In genomic region chrX:2588415-2589411, dm6 we compare ENCODE assay signal across 6 fruit fly cellular contexts.
A peak's percentile ranks its signal among the peaks of the same experiment; 100 is the strongest.
TF ChIP-seq lines count a peak whose summit lies in the region.

Gene egh (plus strand): TSS chrX:2588503.

- TF ChIP-seq CTCF in whole organism, embryonic (GFP tag; optimal IDR thresholded peaks at IDR 0.05; lab: Kevin White, UChicago) = no peak

TF ChIP-seq in whole organism, 6 proteins besides CTCF, POLR2A, EP300 and RAD21:
- TF ChIP-seq pan (optimal IDR thresholded peaks at IDR 0.05; lab: Kevin White, UChicago) (no peak), CG8478 (optimal IDR thresholded peaks at IDR 0.05; lab: Kevin White, UChicago) (no peak), usp (GFP tag; optimal IDR thresholded peaks at IDR 0.05; lab: Kevin White, UChicago) (no peak), EcR (GFP tag; optimal IDR thresholded peaks at IDR 0.05; lab: Kevin White, UChicago) (no peak), Dll (optimal IDR thresholded peaks at IDR 0.05; lab: Kevin White, UChicago) (peak; percentile 67), psq (optimal IDR thresholded peaks at IDR 0.05; lab: Kevin White, UChicago) (no peak)

TF ChIP-seq in whole organism, adult, 20 proteins besides CTCF, POLR2A, EP300 and RAD21 (continues in another document):
- TF ChIP-seq tj (GFP tag; optimal IDR thresholded peaks at IDR 0.05; lab: Kevin White, UChicago) (peak; percentile 47), CG11617 (GFP tag; optimal IDR thresholded peaks at IDR 0.05; lab: Kevin White, UChicago) (peak; percentile 55), toe (GFP tag; optimal IDR thresholded peaks at IDR 0.05; lab: Kevin White, UChicago) (peak; percentile 2), CG12768 (GFP tag; optimal IDR thresholded peaks at IDR 0.05; lab: Kevin White, UChicago) (peak; percentile 1), kay (GFP tag; lab: Kevin White, UChicago; ENCODE audit: borderline replicate concordance) (no peak), Mnt (GFP tag; optimal IDR thresholded peaks at IDR 0.05; lab: Kevin White, UChicago) (peak; percentile 60), CG7045 (GFP tag; optimal IDR thresholded peaks at IDR 0.05; lab: Kevin White, UChicago) (peak; percentile 2), CG33017 (tag; optimal IDR thresholded peaks at IDR 0.05; lab: Kevin White, UChicago) (no peak), CG7101 (tag; optimal IDR thresholded peaks at IDR 0.05; lab: Kevin White, UChicago) (peak; percentile 51), cic (GFP tag; optimal IDR thresholded peaks at IDR 0.05; lab: Kevin White, UChicago) (no peak), Hr96 (GFP tag; optimal IDR thresholded peaks at IDR 0.05; lab: Kevin White, UChicago) (peak; percentile 38), CG1620 (GFP tag; optimal IDR thresholded peaks at IDR 0.05; lab: Kevin White, UChicago) (peak; percentile 43), bab1 (GFP tag; optimal IDR thresholded peaks at IDR 0.05; lab: Kevin White, UChicago) (peak; percentile 57), Clk (GFP tag; optimal IDR thresholded peaks at IDR 0.05; lab: Kevin White, UChicago) (no peak), CG14711 (tag; optimal IDR thresholded peaks at IDR 0.05; lab: Kevin White, UChicago) (peak; percentile 17), Crg-1 (GFP tag; optimal IDR thresholded peaks at IDR 0.05; lab: Kevin White, UChicago) (no peak), pad (GFP tag; optimal IDR thresholded peaks at IDR 0.05; lab: Kevin White, UChicago) (no peak)

TF ChIP-seq in whole organism, embryonic, 481 proteins besides CTCF, POLR2A, EP300 and RAD21 (continues in another document):
- TF ChIP-seq Sox100B (GFP tag; optimal IDR thresholded peaks at IDR 0.05; lab: Kevin White, UChicago) = no peak
- peak in 1 of 2 experiments; percentile 46 for TF ChIP-seq bsh (GFP tag; optimal IDR thresholded peaks at IDR 0.05; lab: Kevin White, UChicago)
- no peak for TF ChIP-seq CG14050 (GFP tag; IDR thresholded peaks at IDR 0.05; lab: Robert Waterston, UW)
- TF ChIP-seq CG18599 (GFP tag; optimal IDR thresholded peaks at IDR 0.05; lab: Kevin White, UChicago) = peak; percentile 69
- no peak; the same call in 1 of the 2 replicates for TF ChIP-seq crol (GFP tag; IDR thresholded peaks at IDR 0.05; lab: Robert Waterston, UW)
- TF ChIP-seq seq (GFP tag; IDR thresholded peaks at IDR 0.05; lab: Robert Waterston, UW) = no peak
- peak; percentile 38; the same call in 1 of the 2 replicates for TF ChIP-seq HLH3B (GFP tag; IDR thresholded peaks at IDR 0.05; lab: Robert Waterston, UW)
- TF ChIP-seq CG13894 (tag; optimal IDR thresholded peaks at IDR 0.05; lab: Kevin White, UChicago) = peak; percentile 3
- peak; percentile 79 for TF ChIP-seq sens (GFP tag; lab: Kevin White, UChicago)
- TF ChIP-seq CG34422 (GFP tag; IDR thresholded peaks at IDR 0.05; lab: Robert Waterston, UW) = peak; percentile 74; the same call in 2 of the 3 replicates
- peak; percentile 10 for TF ChIP-seq Nf-YB (GFP tag; optimal IDR thresholded peaks at IDR 0.05; lab: Kevin White, UChicago)
- TF ChIP-seq CG2712 (tag; optimal IDR thresholded peaks at IDR 0.05; lab: Kevin White, UChicago) = no peak
- TF ChIP-seq Sin3A (optimal IDR thresholded peaks at IDR 0.05; lab: Kevin White, UChicago) = peak; percentile 43
- peak; percentile 5 for TF ChIP-seq CG17829 (tag; optimal IDR thresholded peaks at IDR 0.05; lab: Kevin White, UChicago)
- TF ChIP-seq klu (GFP tag; IDR thresholded peaks at IDR 0.05; lab: Robert Waterston, UW) = peak; percentile 40; the same call in 1 of the 2 replicates
- TF ChIP-seq nom (GFP tag; optimal IDR thresholded peaks at IDR 0.05; lab: Kevin White, UChicago) = peak; percentile 80
- TF ChIP-seq Ptx1 (GFP tag; IDR thresholded peaks at IDR 0.05; lab: Robert Waterston, UW) = peak; percentile 60

TF ChIP-seq in whole organism, prepupa, 60 proteins besides CTCF, POLR2A, EP300 and RAD21 (continues in another document):
- TF ChIP-seq CG6854 (GFP tag; optimal IDR thresholded peaks at IDR 0.05; lab: Kevin White, UChicago) = peak; percentile 37
- peak; percentile 67 for TF ChIP-seq CG16779 (tag; optimal IDR thresholded peaks at IDR 0.05; lab: Kevin White, UChicago)
- peak; percentile 9 for TF ChIP-seq fd85E (GFP tag; optimal IDR thresholded peaks at IDR 0.05; lab: Kevin White, UChicago)
- no peak for TF ChIP-seq Ets96B (tag; optimal IDR thresholded peaks at IDR 0.05; lab: Kevin White, UChicago)
- peak; percentile 65 for TF ChIP-seq Ets21C (GFP tag; optimal IDR thresholded peaks at IDR 0.05; lab: Kevin White, UChicago)
- TF ChIP-seq CG8119 (GFP tag; IDR thresholded peaks at IDR 0.05; lab: Robert Waterston, UW) = peak; percentile 85
- TF ChIP-seq eg (GFP tag; IDR thresholded peaks at IDR 0.05; lab: Robert Waterston, UW) = peak; percentile 92
- TF ChIP-seq dsx (GFP tag; optimal IDR thresholded peaks at IDR 0.05; lab: Kevin White, UChicago; ENCODE audit: poor library complexity, severe bottlenecking) = no peak
- TF ChIP-seq dac (GFP tag; optimal IDR thresholded peaks at IDR 0.05; lab: Kevin White, UChicago) = peak; percentile 36
- TF ChIP-seq CG8632 (GFP tag; optimal IDR thresholded peaks at IDR 0.05; lab: Kevin White, UChicago) = peak; percentile 67
- peak; percentile 85 for TF ChIP-seq topi (GFP tag; optimal IDR thresholded peaks at IDR 0.05; lab: Kevin White, UChicago)
- peak; percentile 50 for TF ChIP-seq spab (GFP tag; optimal IDR thresholded peaks at IDR 0.05; lab: Kevin White, UChicago)
- no peak for TF ChIP-seq CG1621 (tag; optimal IDR thresholded peaks at IDR 0.05; lab: Kevin White, UChicago)
- peak; percentile 67 for TF ChIP-seq CG7368 (GFP tag; optimal IDR thresholded peaks at IDR 0.05; lab: Kevin White, UChicago)
- TF ChIP-seq acj6 (GFP tag; optimal IDR thresholded peaks at IDR 0.05; lab: Kevin White, UChicago) = peak; percentile 67
- peak; percentile 60 for TF ChIP-seq CG11902 (GFP tag; optimal IDR thresholded peaks at IDR 0.05; lab: Kevin White, UChicago)
- peak; percentile 87 for TF ChIP-seq CG6163 (GFP tag; IDR thresholded peaks at IDR 0.05; lab: Robert Waterston, UW)
- TF ChIP-seq Hr38 (GFP tag; optimal IDR thresholded peaks at IDR 0.05; lab: Kevin White, UChicago) = no peak

TF ChIP-seq in whole organism, pupa, 21 proteins besides CTCF, POLR2A, EP300 and RAD21 (continues in another document):
- no peak for TF ChIP-seq CG10348 (GFP tag; IDR thresholded peaks at IDR 0.05; lab: Robert Waterston, UW)
- peak; percentile 74 for TF ChIP-seq CG12605 (GFP tag; IDR thresholded peaks at IDR 0.05; lab: Robert Waterston, UW)
- TF ChIP-seq CG4496 (GFP tag; IDR thresholded peaks at IDR 0.05; lab: Robert Waterston, UW) = peak; percentile 91
- peak; percentile 52 for TF ChIP-seq Snoo (tag; optimal IDR thresholded peaks at IDR 0.05; lab: Kevin White, UChicago)
- TF ChIP-seq CG14655 (GFP tag; optimal IDR thresholded peaks at IDR 0.05; lab: Kevin White, UChicago) = peak; percentile 76
- peak; percentile 69 for TF ChIP-seq rn (GFP tag; IDR thresholded peaks at IDR 0.05; lab: Robert Waterston, UW)
- peak; percentile 29 for TF ChIP-seq CG15710 (tag; optimal IDR thresholded peaks at IDR 0.05; lab: Kevin White, UChicago)
- peak; percentile 80 for TF ChIP-seq Pif1A (GFP tag; optimal IDR thresholded peaks at IDR 0.05; lab: Kevin White, UChicago)
- TF ChIP-seq Ets98B (GFP tag; IDR thresholded peaks at IDR 0.05; lab: Robert Waterston, UW) = peak; percentile 84
- TF ChIP-seq gl (tag; optimal IDR thresholded peaks at IDR 0.05; lab: Kevin White, UChicago) = peak; percentile 10
- TF ChIP-seq CG34367 (tag; optimal IDR thresholded peaks at IDR 0.05; lab: Kevin White, UChicago) = peak; percentile 10
- peak; percentile 59; the same call in 1 of the 2 replicates for TF ChIP-seq CG32121 (GFP tag; IDR thresholded peaks at IDR 0.05; lab: Robert Waterston, UW)
- peak; percentile 83 for TF ChIP-seq Pif1B (GFP tag; optimal IDR thresholded peaks at IDR 0.05; lab: Kevin White, UChicago)
- peak; percentile 52 for TF ChIP-seq CG17806 (tag; optimal IDR thresholded peaks at IDR 0.05; lab: Kevin White, UChicago)
- TF ChIP-seq fd96Ca (GFP tag; IDR thresholded peaks at IDR 0.05; lab: Robert Waterston, UW) = peak; percentile 86
- peak; percentile 41 for TF ChIP-seq CG8159 (tag; optimal IDR thresholded peaks at IDR 0.05; lab: Kevin White, UChicago)
- peak; percentile 58 for TF ChIP-seq CG8301 (tag; optimal IDR thresholded peaks at IDR 0.05; lab: Kevin White, UChicago)
- peak; percentile 26 for TF ChIP-seq EcR (GFP tag; optimal IDR thresholded peaks at IDR 0.05; lab: Kevin White, UChicago)
- TF ChIP-seq CG13204 (GFP tag; optimal IDR thresholded peaks at IDR 0.05; lab: Kevin White, UChicago) = peak; percentile 75
- TF ChIP-seq D1 (tag; optimal IDR thresholded peaks at IDR 0.05; lab: Kevin White, UChicago) = no peak

TF ChIP-seq in whole organism, wandering third instar larva, 38 proteins besides CTCF, POLR2A, EP300 and RAD21 (continues in another document):
- no peak for TF ChIP-seq Hr78 (GFP tag; optimal IDR thresholded peaks at IDR 0.05; lab: Kevin White, UChicago)
- no peak for TF ChIP-seq Hr83 (GFP tag; optimal IDR thresholded peaks at IDR 0.05; lab: Kevin White, UChicago; ENCODE audit: poor library complexity, severe bottlenecking)
- no peak for TF ChIP-seq Jra (GFP tag; optimal IDR thresholded peaks at IDR 0.05; lab: Kevin White, UChicago)
- no peak for TF ChIP-seq Rel (GFP tag; optimal IDR thresholded peaks at IDR 0.05; lab: Kevin White, UChicago)
- TF ChIP-seq Rel (tag; optimal IDR thresholded peaks at IDR 0.05; lab: Kevin White, UChicago) = peak; percentile 75
- TF ChIP-seq fru (GFP tag; optimal IDR thresholded peaks at IDR 0.05; lab: Kevin White, UChicago) = peak; percentile 82
- peak; percentile 82 for TF ChIP-seq ey (GFP tag; optimal IDR thresholded peaks at IDR 0.05; lab: Kevin White, UChicago)
- TF ChIP-seq jim (GFP tag; optimal IDR thresholded peaks at IDR 0.05; lab: Kevin White, UChicago) = no peak
- TF ChIP-seq Dif (GFP tag; optimal IDR thresholded peaks at IDR 0.05; lab: Kevin White, UChicago; ENCODE audit: partially characterized antibody) = peak; percentile 39
- peak; percentile 58 for TF ChIP-seq Hnf4 (GFP tag; optimal IDR thresholded peaks at IDR 0.05; lab: Kevin White, UChicago)
- no peak for TF ChIP-seq dmrt93B (GFP tag; optimal IDR thresholded peaks at IDR 0.05; lab: Kevin White, UChicago)
- TF ChIP-seq br (GFP tag; optimal IDR thresholded peaks at IDR 0.05; lab: Kevin White, UChicago) = peak; percentile 66
- no peak for TF ChIP-seq woc (GFP tag; optimal IDR thresholded peaks at IDR 0.05; lab: Kevin White, UChicago)
- TF ChIP-seq lola (GFP tag; optimal IDR thresholded peaks at IDR 0.05; lab: Kevin White, UChicago) = no peak
- peak; percentile 53 for TF ChIP-seq sage (GFP tag; optimal IDR thresholded peaks at IDR 0.05; lab: Kevin White, UChicago)
- TF ChIP-seq Sp1 (GFP tag; optimal IDR thresholded peaks at IDR 0.05; lab: Kevin White, UChicago) = peak; percentile 52
- no peak for TF ChIP-seq N (GFP tag; optimal IDR thresholded peaks at IDR 0.05; lab: Kevin White, UChicago)
- TF ChIP-seq Myc (optimal IDR thresholded peaks at IDR 0.05; lab: Kevin White, UChicago) = no peak
- TF ChIP-seq dsf (GFP tag; optimal IDR thresholded peaks at IDR 0.05; lab: Kevin White, UChicago; ENCODE audit: borderline replicate concordance) = no peak
- TF ChIP-seq h (GFP tag; optimal IDR thresholded peaks at IDR 0.05; lab: Kevin White, UChicago) = peak; percentile 77
- TF ChIP-seq CG32264 (GFP tag; optimal IDR thresholded peaks at IDR 0.05; lab: Kevin White, UChicago) = peak; percentile 62
- no peak for TF ChIP-seq GATAd (GFP tag; optimal IDR thresholded peaks at IDR 0.05; lab: Kevin White, UChicago)
- no peak for TF ChIP-seq sv (GFP tag; optimal IDR thresholded peaks at IDR 0.05; lab: Kevin White, UChicago)
